Worm (Caenorhabditis elegans): Measurements from ENCODE around the gene srh-279.

ce11 chrV:16145009-16145408 lies 47.2 kb upstream of the srh-279 start:
- TF ChIP-seq dpl-1 (GFP tag; optimal IDR thresholded peaks at IDR 0.05): no peak
- TF ChIP-seq R02D3.7 (tag; optimal IDR thresholded peaks at IDR 0.05): no peak
- TF ChIP-seq skn-1 (tag; optimal IDR thresholded peaks at IDR 0.05): no peak
- no peak for TF ChIP-seq nhr-28 (tag; optimal IDR thresholded peaks at IDR 0.05)
- peak in 1 of 2 experiments; percentile 91 for TF ChIP-seq unc-62 (GFP tag; optimal IDR thresholded peaks at IDR 0.05 in 1 of 2)
- TF ChIP-seq unc-62 (tag; optimal IDR thresholded peaks at IDR 0.05): no peak
